Fruit fly (Drosophila melanogaster) whole organism, wandering third instar larva: ENCODE measurements around the gene Neu2.

Experiments used
- Abd-B ChIP-seq: fragments of >200 bp; optimal IDR thresholded peaks from 2 replicates; lab custom pipeline; 2017; ENCODE audit warnings: missing biosample characterization, missing genetic modification characterization
- Hnf4 ChIP-seq: fragments of 200-800 bp; sonication (Bioruptor generic); optimal IDR thresholded peaks from 2 replicates; lab custom pipeline; 2016; ENCODE audit warnings: missing biosample characterization, mild to moderate bottlenecking, missing genetic modification characterization
- Sp1 ChIP-seq: fragments of 200-800 bp; sonication (Bioruptor generic); optimal IDR thresholded peaks from 3 replicates; lab custom pipeline; 2019; ENCODE audit warnings: missing biosample characterization, mild to moderate bottlenecking, missing genetic modification characterization, moderate library complexity
- br ChIP-seq: fragments of 200-800 bp; sonication (Bioruptor generic); optimal IDR thresholded peaks from 2 replicates; lab custom pipeline; 2016; ENCODE audit warnings: missing biosample characterization, missing genetic modification characterization
- pan ChIP-seq: fragments of >200 bp; optimal IDR thresholded peaks from 2 replicates; lab custom pipeline; 2017
- rgr ChIP-seq: fragments of 200-800 bp; sonication (Bioruptor generic); optimal IDR thresholded peaks from 3 replicates; lab custom pipeline; 2016; ENCODE audit warnings: missing biosample characterization, mild to moderate bottlenecking, missing genetic modification characterization

DNA sequence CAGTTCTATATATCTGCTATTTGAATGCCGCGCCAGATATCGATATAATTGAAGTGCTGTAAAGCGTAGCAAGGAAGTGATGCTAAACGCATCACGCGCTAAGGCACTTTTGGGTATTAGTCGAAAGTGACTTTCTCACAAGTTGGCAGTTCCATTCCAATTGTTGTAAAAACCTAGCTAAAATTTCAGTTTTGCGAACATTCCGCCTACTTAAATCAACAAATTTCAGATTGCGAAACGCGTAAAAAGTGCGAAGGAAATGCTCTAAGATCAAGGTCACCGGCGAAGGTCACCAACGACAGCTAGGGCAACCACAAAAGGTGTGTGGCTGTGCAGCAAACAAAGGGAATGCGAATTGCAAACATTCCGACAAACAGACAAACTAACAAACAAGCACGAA is 44.7 kb downstream of the Neu2 start, which contains the start of gene Syx7:
- TF ChIP-seq br (GFP tag; lab: Kevin White, UChicago) = no peak
- no peak for TF ChIP-seq pan (lab: Kevin White, UChicago)
- TF ChIP-seq Sp1 = no peak
- TF ChIP-seq Hnf4 (GFP tag; lab: Kevin White, UChicago) = peak; percentile 35
- peak; percentile 36 for TF ChIP-seq rgr (GFP tag; lab: Kevin White, UChicago)
- TF ChIP-seq Abd-B = no peak
